Fruit fly (Drosophila melanogaster): ENCODE data around the gene Obp83cd.

DNA sequence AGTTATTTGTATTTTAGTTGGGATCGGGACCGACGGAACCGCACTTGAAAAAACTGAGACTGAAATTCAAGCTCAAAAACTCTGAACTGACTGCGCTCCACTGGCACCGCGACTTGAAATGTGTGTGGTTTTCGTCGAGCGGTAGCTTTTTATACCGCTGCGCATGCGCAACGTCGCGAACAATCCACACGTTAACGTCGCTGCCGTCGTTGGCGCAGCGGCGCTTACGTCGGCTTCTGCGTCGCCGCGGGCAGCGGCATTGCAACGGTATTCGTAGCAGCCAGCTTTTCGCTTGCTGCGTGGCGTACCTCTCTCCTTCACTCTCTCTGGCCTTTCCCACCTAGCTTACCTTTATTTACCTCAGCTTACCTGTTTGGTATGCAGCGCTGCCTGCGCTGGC lies 7.2 kb upstream of the Obp83cd start, which contains the start of gene Gasp:
- TF ChIP-seq OdsH (GFP tag; optimal IDR thresholded peaks at IDR 0.05) (no peak), Blimp-1 (GFP tag; optimal IDR thresholded peaks at IDR 0.05) (no peak), Eip75B (GFP tag; optimal IDR thresholded peaks at IDR 0.05) (no peak), Met (GFP tag; optimal IDR thresholded peaks at IDR 0.05) (no peak), Sox102F (GFP tag; optimal IDR thresholded peaks at IDR 0.05) (no peak), eg (GFP tag; IDR thresholded peaks at IDR 0.05) (no peak; the same call in 2 of the 3 replicates), CG6792 (GFP tag; optimal IDR thresholded peaks at IDR 0.05) (no peak), Sox15 (GFP tag; optimal IDR thresholded peaks at IDR 0.05) (no peak), Lpt (GFP tag; optimal IDR thresholded peaks at IDR 0.05) (no peak)
